Fruit fly (Drosophila melanogaster) whole organism, embryonic: ENCODE data around the gene CG17754.

ENCODE experiments used
- Abd-B ChIP-seq: fragments of 200-800 bp; sonication (Bioruptor generic); optimal IDR thresholded peaks from 2 replicates; lab custom pipeline; 2018; ENCODE audit warnings: missing biosample characterization, mild to moderate bottlenecking, missing genetic modification characterization, moderate library complexity
- Aef1 ChIP-seq: fragments of 200-800 bp; sonication (Bioruptor generic); IDR thresholded peaks from 3 replicates; pipeline ENCODE4 v1.3.6; 2022; ENCODE audit warnings: missing biosample characterization, missing genetic modification characterization
- CG11560 ChIP-seq: fragments of 200-800 bp; sonication (Bioruptor generic); IDR thresholded peaks from 3 replicates; pipeline ENCODE4 v1.3.6; 2022; ENCODE audit warnings: missing biosample characterization, missing genetic modification characterization
- CG14860 ChIP-seq: fragments of 200-800 bp; sonication (Bioruptor generic); IDR thresholded peaks from 3 replicates; pipeline ENCODE4 v1.3.6; 2022; ENCODE audit warnings: missing biosample characterization, missing genetic modification characterization; ENCODE audit not compliant: partially characterized antibody
- CG15073 ChIP-seq: fragments of 200-800 bp; sonication (Bioruptor generic); optimal IDR thresholded peaks from 2 replicates; lab custom pipeline; 2016; ENCODE audit warnings: missing biosample characterization, missing genetic modification characterization
- CG15514 ChIP-seq: fragments of 200-800 bp; sonication (Bioruptor generic); optimal IDR thresholded peaks from 3 replicates; lab custom pipeline; 2017; ENCODE audit warnings: missing biosample characterization, missing genetic modification characterization, mild to moderate bottlenecking, moderate library complexity, missing genetic modification reagents
- CG15696 ChIP-seq: fragments of 200-800 bp; sonication (Bioruptor generic); optimal IDR thresholded peaks from 2 replicates; lab custom pipeline; 2019; ENCODE audit warnings: missing biosample characterization, mild to moderate bottlenecking, missing genetic modification characterization, moderate library complexity
- CG16779 ChIP-seq: fragments of 200-800 bp; sonication (Bioruptor generic); IDR thresholded peaks from 2 replicates; pipeline ENCODE4 v1.3.6; 2022; ENCODE audit warnings: missing biosample characterization, missing genetic modification characterization
- CG17829 ChIP-seq: fragments of 200-800 bp; optimal IDR thresholded peaks from 2 replicates; lab custom pipeline; 2019; ENCODE audit warnings: missing biosample characterization, mild to moderate bottlenecking, missing genetic modification characterization, moderate library complexity
- CG18011 ChIP-seq: fragments of 200-800 bp; sonication (Bioruptor generic); optimal IDR thresholded peaks from 2 replicates; lab custom pipeline; 2017; ENCODE audit warnings: missing biosample characterization, missing genetic modification characterization, mild to moderate bottlenecking, moderate library complexity, missing genotype
- CG2678 ChIP-seq: fragments of 200-800 bp; sonication (Bioruptor generic); optimal IDR thresholded peaks from 3 replicates; lab custom pipeline; 2019; ENCODE audit warnings: missing biosample characterization, mild to moderate bottlenecking, missing genetic modification characterization, moderate library complexity
- CG33213 ChIP-seq: fragments of 200-800 bp; sonication (Bioruptor generic); optimal IDR thresholded peaks from 3 replicates; lab custom pipeline; 2016; ENCODE audit warnings: missing biosample characterization, missing genetic modification characterization
- CG34376 ChIP-seq: fragments of 200-800 bp; sonication (Bioruptor generic); optimal IDR thresholded peaks from 2 replicates; lab custom pipeline; 2018; ENCODE audit warnings: missing biosample characterization, mild to moderate bottlenecking, missing genetic modification characterization
- CG3847 ChIP-seq: fragments of 200-800 bp; sonication (Bioruptor generic); IDR thresholded peaks from 2 replicates; pipeline ENCODE4 v1.3.6; 2022; ENCODE audit warnings: missing biosample characterization, missing genetic modification characterization
- CG42726 ChIP-seq: fragments of 200-800 bp; sonication (Bioruptor generic); IDR thresholded peaks from 2 replicates; pipeline ENCODE4 v1.3.6; 2022; ENCODE audit warnings: missing biosample characterization, missing genetic modification characterization; ENCODE audit not compliant: partially characterized antibody
- CG6765 ChIP-seq: fragments of 200-800 bp; sonication (Bioruptor generic); optimal IDR thresholded peaks from 3 replicates; lab custom pipeline; 2017; ENCODE audit warnings: missing biosample characterization, mild to moderate bottlenecking, missing genetic modification characterization
- CG7839 ChIP-seq: fragments of 200-800 bp; sonication (Bioruptor generic); optimal IDR thresholded peaks from 3 replicates; lab custom pipeline; 2018; ENCODE audit warnings: missing biosample characterization, mild to moderate bottlenecking, missing genetic modification characterization, moderate library complexity
- CG7963 ChIP-seq: fragments of 200-800 bp; sonication (Bioruptor generic); IDR thresholded peaks from 3 replicates; pipeline ENCODE4 v1.3.6; 2022; ENCODE audit warnings: missing biosample characterization, missing genetic modification characterization; ENCODE audit not compliant: partially characterized antibody
- CG8281 ChIP-seq: fragments of 200-800 bp; sonication (Bioruptor generic); optimal IDR thresholded peaks from 2 replicates; lab custom pipeline; 2018; ENCODE audit warnings: missing biosample characterization, mild to moderate bottlenecking, missing genetic modification characterization, moderate library complexity
- CG8290 ChIP-seq, 3 experiments: fragments of 200-800 bp; sonication (Bioruptor generic); optimal IDR thresholded peaks; 2 replicates each; lab custom pipeline; 2016 to 2019; ENCODE audit warnings: missing biosample characterization in 3 of 3, missing genetic modification characterization in 3 of 3, mild to moderate bottlenecking in 2 of 3, moderate library complexity in 1 of 3
- CG8388 ChIP-seq: fragments of 200-800 bp; sonication (Bioruptor generic); optimal IDR thresholded peaks from 2 replicates; lab custom pipeline; 2019; ENCODE audit warnings: missing biosample characterization, mild to moderate bottlenecking, missing genetic modification characterization, moderate library complexity
- Chrac-16 ChIP-seq: fragments of 200-800 bp; sonication (Bioruptor generic); optimal IDR thresholded peaks from 3 replicates; lab custom pipeline; 2016; ENCODE audit warnings: missing biosample characterization, missing genetic modification characterization
- Dad ChIP-seq: fragments of 200-800 bp; sonication (Bioruptor generic); optimal IDR thresholded peaks from 3 replicates; lab custom pipeline; 2016; ENCODE audit warnings: missing biosample characterization, missing genetic modification characterization
- Dek ChIP-seq: fragments of 200-800 bp; sonication (Bioruptor generic); optimal IDR thresholded peaks from 3 replicates; lab custom pipeline; 2019; ENCODE audit warnings: missing biosample characterization, mild to moderate bottlenecking, missing genetic modification characterization, moderate library complexity
- HLH4C ChIP-seq: fragments of 200-800 bp; sonication (Bioruptor generic); IDR thresholded peaks from 3 replicates; pipeline ENCODE4 v1.3.6; 2022; ENCODE audit warnings: missing biosample characterization, missing genetic modification characterization; ENCODE audit not compliant: partially characterized antibody
- HmgZ ChIP-seq: fragments of 200-800 bp; sonication (Bioruptor generic); optimal IDR thresholded peaks from 2 replicates; lab custom pipeline; 2018; ENCODE audit warnings: missing biosample characterization, mild to moderate bottlenecking, missing genetic modification characterization
- MBD-R2 ChIP-seq: fragments of 200-800 bp; sonication (Bioruptor generic); IDR thresholded peaks from 2 replicates; pipeline ENCODE4 v1.3.6; 2022; ENCODE audit warnings: missing biosample characterization, missing genetic modification characterization
- Nf-YA ChIP-seq: fragments of 200-800 bp; sonication (Bioruptor generic); IDR thresholded peaks from 2 replicates; pipeline ENCODE4 v1.3.6; 2022; ENCODE audit warnings: missing biosample characterization, missing genetic modification characterization
- Sox102F ChIP-seq: fragments of 200-800 bp; sonication (Bioruptor generic); optimal IDR thresholded peaks from 2 replicates; lab custom pipeline; 2018; ENCODE audit warnings: missing biosample characterization, mild to moderate bottlenecking, missing genetic modification characterization, moderate library complexity
- Usf ChIP-seq: fragments of 200-800 bp; sonication (Bioruptor generic); optimal IDR thresholded peaks from 2 replicates; lab custom pipeline; 2017; ENCODE audit warnings: missing genotype, missing biosample characterization, missing genetic modification characterization
- al ChIP-seq: fragments of 200-800 bp; sonication (Bioruptor generic); IDR thresholded peaks from 2 replicates; pipeline ENCODE4 v1.3.6; 2022; ENCODE audit warnings: missing biosample characterization, missing genetic modification characterization
- amos ChIP-seq: fragments of 200-800 bp; sonication (Bioruptor generic); IDR thresholded peaks from 2 replicates; pipeline ENCODE4 v1.3.6; 2022; ENCODE audit warnings: missing biosample characterization, missing genetic modification characterization; ENCODE audit not compliant: partially characterized antibody
- ase ChIP-seq: fragments of 200-800 bp; sonication (Bioruptor generic); IDR thresholded peaks from 3 replicates; pipeline ENCODE4 v1.3.6; 2022; ENCODE audit warnings: missing biosample characterization, missing genetic modification characterization
- ato ChIP-seq: fragments of 200-800 bp; sonication (Bioruptor generic); IDR thresholded peaks from 2 replicates; pipeline ENCODE4 v1.3.6; 2022; ENCODE audit warnings: missing biosample characterization, missing genetic modification characterization; ENCODE audit not compliant: partially characterized antibody
- bbx ChIP-seq: fragments of 200-800 bp; sonication (Bioruptor generic); IDR thresholded peaks from 2 replicates; pipeline ENCODE4 v1.3.6; 2022; ENCODE audit warnings: missing biosample characterization, missing genetic modification characterization; ENCODE audit not compliant: partially characterized antibody
- bowl ChIP-seq: fragments of 200-800 bp; sonication (Bioruptor generic); IDR thresholded peaks from 2 replicates; pipeline ENCODE4 v1.3.6; 2022; ENCODE audit warnings: missing biosample characterization, missing genetic modification characterization
- caup ChIP-seq: fragments of 200-800 bp; sonication (Bioruptor generic); optimal IDR thresholded peaks from 3 replicates; lab custom pipeline; 2017; ENCODE audit warnings: missing biosample characterization, mild to moderate bottlenecking, missing genetic modification characterization, moderate library complexity; ENCODE audit not compliant: severe bottlenecking
- dmrt99B ChIP-seq: fragments of 200-800 bp; sonication (Bioruptor generic); optimal IDR thresholded peaks from 2 replicates; lab custom pipeline; 2018; ENCODE audit warnings: missing biosample characterization, mild to moderate bottlenecking, missing genetic modification characterization, moderate library complexity
- dpn ChIP-seq, 2 experiments: fragments of 200-800 bp; sonication (Bioruptor generic); optimal IDR thresholded peaks; 3 replicates each; lab custom pipeline; 2016; ENCODE audit warnings: missing biosample characterization in 2 of 2, missing genetic modification characterization in 2 of 2
- gcm ChIP-seq: fragments of 200-800 bp; sonication (Bioruptor generic); optimal IDR thresholded peaks from 2 replicates; lab custom pipeline; 2019; ENCODE audit warnings: missing biosample characterization, mild to moderate bottlenecking, missing genetic modification characterization, moderate library complexity
- gcm2 ChIP-seq: fragments of 200-800 bp; sonication (Bioruptor generic); optimal IDR thresholded peaks from 2 replicates; lab custom pipeline; 2016; ENCODE audit warnings: missing biosample characterization, missing genetic modification characterization
- grau ChIP-seq: fragments of 200-800 bp; optimal IDR thresholded peaks from 3 replicates; lab custom pipeline; 2019; ENCODE audit warnings: missing biosample characterization, mild to moderate bottlenecking, missing genetic modification characterization, moderate library complexity
- grn ChIP-seq: fragments of 200-800 bp; sonication (Bioruptor generic); optimal IDR thresholded peaks from 3 replicates; lab custom pipeline; 2017; ENCODE audit warnings: missing biosample characterization, missing genetic modification characterization
- ham ChIP-seq: fragments of 200-800 bp; sonication (Bioruptor generic); IDR thresholded peaks from 2 replicates; pipeline ENCODE4 v1.3.6; 2022; ENCODE audit warnings: missing biosample characterization, missing genetic modification characterization
- jumu ChIP-seq: fragments of 200-800 bp; sonication (Bioruptor generic); optimal IDR thresholded peaks from 3 replicates; lab custom pipeline; 2016; ENCODE audit warnings: missing biosample characterization, missing genetic modification characterization
- luna ChIP-seq: fragments of 200-800 bp; sonication (Bioruptor generic); optimal IDR thresholded peaks from 2 replicates; lab custom pipeline; 2016; ENCODE audit warnings: missing biosample characterization, missing genetic modification characterization
- nerfin-2 ChIP-seq: fragments of 200-800 bp; sonication (Bioruptor generic); IDR thresholded peaks from 2 replicates; pipeline ENCODE4 v1.3.6; 2022; ENCODE audit warnings: missing biosample characterization, missing genetic modification characterization; ENCODE audit not compliant: partially characterized antibody
- tgo ChIP-seq: fragments of 200-800 bp; sonication (Bioruptor generic); IDR thresholded peaks from 3 replicates; pipeline ENCODE4 v1.3.6; 2022; ENCODE audit warnings: missing biosample characterization, missing genetic modification characterization
- tin ChIP-seq: fragments of 200-800 bp; sonication (Bioruptor generic); optimal IDR thresholded peaks from 3 replicates; lab custom pipeline; 2016; ENCODE audit warnings: missing biosample characterization, missing genetic modification characterization

CG17754 gene

DNA sequence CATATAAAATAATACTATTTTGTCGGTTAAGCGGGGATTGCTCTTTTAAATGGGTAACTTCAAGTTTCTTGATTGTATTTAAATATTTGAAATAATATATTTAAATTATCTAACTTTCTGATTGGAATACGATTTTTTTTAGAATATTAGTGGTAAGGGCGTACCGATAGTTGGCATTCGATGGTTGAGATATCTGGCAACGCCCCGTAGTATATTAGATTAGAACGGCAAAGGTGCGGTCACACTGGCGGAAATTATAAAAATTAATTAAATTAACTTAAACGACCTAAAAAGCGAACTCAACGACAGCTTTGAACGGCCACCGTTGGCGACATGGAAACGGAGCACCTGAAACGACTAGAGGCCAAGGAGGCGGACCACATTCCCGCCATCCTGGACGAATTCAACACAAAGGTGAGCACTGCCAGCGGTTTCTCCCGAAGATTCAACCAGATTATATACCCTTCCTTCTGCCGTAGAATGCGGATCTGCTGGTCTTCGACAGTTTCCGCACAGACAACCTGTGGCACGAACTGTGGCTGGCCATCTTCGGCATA lies 5.8 kb downstream of the CG17754 start, which contains the start of gene ric8a (continued):
- TF ChIP-seq grn (GFP tag; lab: Kevin White, UChicago) = no peak
- TF ChIP-seq CG18011 = no peak
- 0 out of 3 replicates have a peak, but pooled peaks have one; percentile 17 for TF ChIP-seq Aef1
- no peak for TF ChIP-seq Usf (GFP tag; lab: Kevin White, UChicago)
- no peak for TF ChIP-seq CG33213 (GFP tag; lab: Kevin White, UChicago)
- peak; percentile 23 for TF ChIP-seq CG17829 (tag; lab: Kevin White, UChicago)
- TF ChIP-seq CG6765 (GFP tag; lab: Kevin White, UChicago) = no peak
- no peak for TF ChIP-seq jumu
- no peak for TF ChIP-seq dpn (GFP tag; optimal IDR thresholded peaks at IDR 0.05; lab: Kevin White, UChicago)
- peak; percentile 32 for TF ChIP-seq Abd-B (GFP tag; lab: Kevin White, UChicago)
- no peak for TF ChIP-seq Nf-YA (GFP tag; lab: Robert Waterston, UW)
- no peak for TF ChIP-seq tgo (GFP tag; lab: Robert Waterston, UW)
- no peak for TF ChIP-seq ase (GFP tag; lab: Robert Waterston, UW)
- TF ChIP-seq Sox102F (GFP tag; lab: Kevin White, UChicago) = no peak
- no peak for TF ChIP-seq CG34376
- TF ChIP-seq CG2678 (tag; lab: Kevin White, UChicago) = no peak
- peak; percentile 52; the same call in 1 of the 2 replicates for TF ChIP-seq nerfin-2 (GFP tag; lab: Robert Waterston, UW)
- peak; percentile 51; the same call in 1 of the 3 replicates for TF ChIP-seq CG7963 (GFP tag; lab: Robert Waterston, UW)
- no peak for TF ChIP-seq CG15696
- peak; percentile 64; the same call in 2 of the 3 replicates for TF ChIP-seq CG14860 (GFP tag; lab: Robert Waterston, UW)
- peak; percentile 37 for TF ChIP-seq CG15514 (GFP tag; lab: Kevin White, UChicago)
- peak; percentile 27 for TF ChIP-seq grau (tag; lab: Kevin White, UChicago)
- TF ChIP-seq ham (GFP tag; lab: Robert Waterston, UW) = no peak
- peak; percentile 68 for TF ChIP-seq ato (GFP tag; lab: Robert Waterston, UW)
- peak; percentile 79 for TF ChIP-seq MBD-R2 (GFP tag; lab: Robert Waterston, UW)
- TF ChIP-seq CG15073 (GFP tag; lab: Kevin White, UChicago) = no peak
- TF ChIP-seq tin (GFP tag; lab: Kevin White, UChicago) = no peak
- peak; percentile 29 for TF ChIP-seq CG8290 (GFP tag; optimal IDR thresholded peaks at IDR 0.05; lab: Kevin White, UChicago)
- no peak for TF ChIP-seq CG8290 (tag; optimal IDR thresholded peaks at IDR 0.05; lab: Kevin White, UChicago)
- no peak for TF ChIP-seq gcm (GFP tag; lab: Kevin White, UChicago)
- TF ChIP-seq CG42726 (GFP tag; lab: Robert Waterston, UW) = peak; percentile 86
- TF ChIP-seq CG8388 (GFP tag; lab: Kevin White, UChicago) = no peak
- no peak for TF ChIP-seq CG7839 (tag; lab: Kevin White, UChicago)
- no peak for TF ChIP-seq CG11560
- TF ChIP-seq amos (GFP tag; lab: Robert Waterston, UW) = peak; percentile 85
- no peak for TF ChIP-seq gcm2
- no peak for TF ChIP-seq bowl (GFP tag; lab: Robert Waterston, UW)
- no peak for TF ChIP-seq luna
- peak; percentile 26 for TF ChIP-seq Dek
- TF ChIP-seq CG8281 = no peak
- TF ChIP-seq CG3847 (GFP tag; lab: Robert Waterston, UW) = peak; percentile 75
- TF ChIP-seq Chrac-16 (GFP tag; lab: Kevin White, UChicago) = no peak
- no peak for TF ChIP-seq CG16779 (GFP tag; lab: Robert Waterston, UW)
- TF ChIP-seq caup (GFP tag; lab: Kevin White, UChicago) = no peak
- TF ChIP-seq HLH4C (GFP tag; lab: Robert Waterston, UW) = peak; percentile 76
- TF ChIP-seq bbx = peak; percentile 77
- TF ChIP-seq dmrt99B (tag; lab: Kevin White, UChicago) = no peak
- TF ChIP-seq Dad (GFP tag; lab: Kevin White, UChicago) = no peak
- no peak for TF ChIP-seq HmgZ (tag; lab: Kevin White, UChicago)
- no peak for TF ChIP-seq al (GFP tag; lab: Robert Waterston, UW)
